Fruit fly (Drosophila melanogaster) S2 (cell line): ENCODE results near the gene Srr.

ENCODE experiments used
- CG8478 ChIP-seq: fragments of >200 bp; optimal IDR thresholded peaks from 2 replicates; lab custom pipeline; 2018
- CTCF ChIP-seq, 2 experiments: fragments of >200 bp; optimal IDR thresholded peaks; 2 replicates each; lab custom pipeline; 2018

DNA sequence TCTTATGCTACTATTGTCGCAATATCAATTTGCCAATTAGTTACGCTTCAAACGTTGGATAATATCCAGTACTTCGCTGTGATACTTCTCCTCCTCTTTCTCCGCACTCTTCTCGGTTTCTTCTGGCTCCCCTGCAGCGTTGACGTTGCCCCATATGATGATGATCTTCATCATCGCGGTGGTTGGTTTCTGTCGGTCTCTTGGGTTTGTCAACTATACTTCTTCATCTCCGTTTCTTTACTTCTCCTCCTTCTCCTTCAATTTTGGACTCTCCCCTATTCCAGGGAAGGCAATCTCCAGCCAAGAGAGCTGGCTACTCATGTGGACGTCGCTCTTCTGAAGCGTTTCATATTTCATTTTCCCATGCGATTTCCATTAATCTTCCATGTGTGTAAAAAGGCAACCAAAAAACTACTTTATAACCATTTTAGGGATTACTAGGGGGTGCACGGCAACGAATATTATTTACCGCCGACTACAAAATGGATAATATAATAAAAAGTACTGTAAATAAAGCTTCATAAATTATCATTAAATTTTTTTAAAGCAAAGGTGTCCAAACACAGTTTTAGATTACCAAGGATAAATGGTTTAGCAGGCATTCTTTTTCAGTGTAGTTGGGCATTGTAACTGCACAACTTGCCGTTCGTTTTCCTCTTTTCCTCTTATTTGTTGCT is 17.4 kb upstream of the Srr start:
- TF ChIP-seq CG8478 (lab: Kevin White, UChicago) (no peak), CTCF (optimal IDR thresholded peaks at IDR 0.05; lab: Kevin White, UChicago) (no peak)
